Fruit fly (Drosophila melanogaster): ENCODE measurements around the gene Dus4.

Dus4 gene

DNA sequence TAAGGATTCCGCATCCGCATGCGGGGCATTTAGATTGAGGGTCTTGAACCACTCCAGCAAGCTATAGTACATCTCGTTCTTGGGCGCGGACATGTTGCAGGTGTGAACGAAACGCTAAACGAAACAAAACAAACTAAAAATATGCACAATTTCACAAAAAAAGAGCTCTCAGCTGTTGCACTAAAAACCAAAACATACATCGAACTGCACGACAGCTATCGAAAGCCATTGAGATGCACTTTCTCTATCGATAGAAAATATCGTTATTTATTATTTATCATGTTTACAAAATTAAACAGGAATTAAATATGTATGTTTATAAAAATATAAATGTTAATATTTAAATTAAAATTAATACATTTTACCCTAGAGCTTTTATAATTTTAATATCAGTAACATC is 29.8 kb upstream of the Dus4 start, which contains the start of gene hook (continued):
- TF ChIP-seq sens-2 (GFP tag; IDR thresholded peaks at IDR 0.05) = no peak
- no peak for TF ChIP-seq lola (GFP tag; optimal IDR thresholded peaks at IDR 0.05)
- TF ChIP-seq CG6683 (GFP tag; optimal IDR thresholded peaks at IDR 0.05) = no peak
- TF ChIP-seq klu (GFP tag; IDR thresholded peaks at IDR 0.05) = no peak
- no peak for TF ChIP-seq Oaz (GFP tag; IDR thresholded peaks at IDR 0.05)
- TF ChIP-seq ttk (GFP tag; IDR thresholded peaks at IDR 0.05) = no peak
- no peak for TF ChIP-seq Gug (GFP tag; IDR thresholded peaks at IDR 0.05)
- TF ChIP-seq CG34224 (GFP tag; IDR thresholded peaks at IDR 0.05; ENCODE audit: partially characterized antibody) = peak; percentile 70
- TF ChIP-seq Scr (GFP tag; IDR thresholded peaks at IDR 0.05; ENCODE audit: partially characterized antibody) = peak; percentile 81
- peak; percentile 22 for TF ChIP-seq CG10267 (tag; optimal IDR thresholded peaks at IDR 0.05)
- TF ChIP-seq CG10462 (GFP tag; optimal IDR thresholded peaks at IDR 0.05) = no peak
- no peak for TF ChIP-seq CG1602 (GFP tag; optimal IDR thresholded peaks at IDR 0.05)
- TF ChIP-seq luna (GFP tag; optimal IDR thresholded peaks at IDR 0.05) = no peak
- TF ChIP-seq Dref (GFP tag; IDR thresholded peaks at IDR 0.05) = peak; percentile 69
- TF ChIP-seq slbo (GFP tag; IDR thresholded peaks at IDR 0.05) = no peak
- no peak for TF ChIP-seq CG8944 (GFP tag; optimal IDR thresholded peaks at IDR 0.05)
- TF ChIP-seq lov (optimal IDR thresholded peaks at IDR 0.05) = no peak
- TF ChIP-seq lov (GFP tag; IDR thresholded peaks at IDR 0.05) = no peak
- TF ChIP-seq gfzf (GFP tag; optimal IDR thresholded peaks at IDR 0.05) = no peak
- no peak for TF ChIP-seq gro (GFP tag; optimal IDR thresholded peaks at IDR 0.05)
- no peak for TF ChIP-seq HLH54F (GFP tag; optimal IDR thresholded peaks at IDR 0.05)
- no peak for TF ChIP-seq CG6654 (GFP tag; optimal IDR thresholded peaks at IDR 0.05)
- TF ChIP-seq ci (GFP tag; IDR thresholded peaks at IDR 0.05) = no peak
- no peak for TF ChIP-seq Meics (GFP tag; optimal IDR thresholded peaks at IDR 0.05)
- TF ChIP-seq CG17568 (GFP tag; optimal IDR thresholded peaks at IDR 0.05) = no peak
- TF ChIP-seq Sry-δ (GFP tag; optimal IDR thresholded peaks at IDR 0.05) = peak; percentile 61
- no peak for TF ChIP-seq Antp (GFP tag; optimal IDR thresholded peaks at IDR 0.05)
- peak; percentile 81 for TF ChIP-seq CG13287 (GFP tag; IDR thresholded peaks at IDR 0.05; ENCODE audit: partially characterized antibody)
- TF ChIP-seq inv (GFP tag; IDR thresholded peaks at IDR 0.05; ENCODE audit: partially characterized antibody) = peak; percentile 67
- TF ChIP-seq dm (GFP tag; optimal IDR thresholded peaks at IDR 0.05) = no peak
- TF ChIP-seq chinmo (GFP tag; IDR thresholded peaks at IDR 0.05; ENCODE audit: partially characterized antibody) = peak; percentile 81; the same call in 2 of the 4 replicates
- peak; percentile 33 for TF ChIP-seq stwl (tag; optimal IDR thresholded peaks at IDR 0.05)
- peak; percentile 22 for TF ChIP-seq CG12659 (GFP tag; optimal IDR thresholded peaks at IDR 0.05)
- peak; percentile 75 for TF ChIP-seq hbn (GFP tag; IDR thresholded peaks at IDR 0.05; ENCODE audit: partially characterized antibody)
- peak; percentile 63 for TF ChIP-seq CG14860 (GFP tag; IDR thresholded peaks at IDR 0.05; ENCODE audit: partially characterized antibody)
- TF ChIP-seq sna (GFP tag; IDR thresholded peaks at IDR 0.05; ENCODE audit: partially characterized antibody) = peak; percentile 82
- TF ChIP-seq amos (GFP tag; IDR thresholded peaks at IDR 0.05; ENCODE audit: partially characterized antibody) = peak; percentile 75
- TF ChIP-seq nom (GFP tag; optimal IDR thresholded peaks at IDR 0.05) = no peak
- no peak for TF ChIP-seq CG1647 (GFP tag; optimal IDR thresholded peaks at IDR 0.05)
- peak; percentile 23 for TF ChIP-seq pzg (GFP tag; optimal IDR thresholded peaks at IDR 0.05)
- no peak for TF ChIP-seq CG8281 (tag; optimal IDR thresholded peaks at IDR 0.05)
- TF ChIP-seq Opbp (GFP tag; IDR thresholded peaks at IDR 0.05; ENCODE audit: partially characterized antibody) = peak; percentile 73; the same call in 2 of the 3 replicates
- peak; percentile 63 for TF ChIP-seq CG2129 (GFP tag; IDR thresholded peaks at IDR 0.05; ENCODE audit: partially characterized antibody)
- TF ChIP-seq Bgb (GFP tag; IDR thresholded peaks at IDR 0.05; ENCODE audit: partially characterized antibody) = peak; percentile 76
- TF ChIP-seq Doc3 (GFP tag; IDR thresholded peaks at IDR 0.05; ENCODE audit: partially characterized antibody) = peak; percentile 84
- TF ChIP-seq unc-4 (GFP tag; IDR thresholded peaks at IDR 0.05; ENCODE audit: partially characterized antibody) = peak; percentile 72
- TF ChIP-seq H15 (GFP tag; IDR thresholded peaks at IDR 0.05) = no peak
- TF ChIP-seq grau (tag; optimal IDR thresholded peaks at IDR 0.05) = no peak
- 0 out of 2 replicates have a peak, but pooled peaks have one; percentile 24 for TF ChIP-seq ato (GFP tag; IDR thresholded peaks at IDR 0.05; ENCODE audit: partially characterized antibody)

Measured in whole organism, embryonic.